Fruit fly (Drosophila melanogaster) whole organism, embryonic: ENCODE data around the gene CG14881.

Experiments used
- Asciz ChIP-seq: fragments of 200-800 bp; sonication (Bioruptor generic); optimal IDR thresholded peaks from 2 replicates; lab custom pipeline; 2017; ENCODE audit warnings: missing biosample characterization, mild to moderate bottlenecking, missing genetic modification characterization, missing genetic modification reagents
- Atf-2 ChIP-seq: fragments of 200-800 bp; sonication (Bioruptor generic); optimal IDR thresholded peaks from 2 replicates; lab custom pipeline; 2016; ENCODE audit warnings: missing biosample characterization, missing genetic modification characterization
- B-H1 ChIP-seq: fragments of 200-800 bp; sonication (Bioruptor generic); IDR thresholded peaks from 3 replicates; pipeline ENCODE4 v1.3.6; 2022; ENCODE audit warnings: missing biosample characterization, missing genetic modification characterization
- CG1024 ChIP-seq: fragments of 200-800 bp; sonication (Bioruptor generic); IDR thresholded peaks from 2 replicates; pipeline ENCODE4 v1.3.6; 2022; ENCODE audit warnings: missing biosample characterization, missing genetic modification characterization
- CG10979 ChIP-seq: fragments of 200-800 bp; sonication (Bioruptor generic); optimal IDR thresholded peaks from 2 replicates; lab custom pipeline; 2018; ENCODE audit warnings: missing biosample characterization, mild to moderate bottlenecking, missing genetic modification characterization, moderate library complexity
- CG11247 ChIP-seq: fragments of 200-800 bp; sonication (Bioruptor generic); IDR thresholded peaks from 2 replicates; pipeline ENCODE4 v1.3.6; 2022; ENCODE audit warnings: missing biosample characterization, missing genetic modification characterization
- CG12236 ChIP-seq: fragments of 200-800 bp; sonication (Bioruptor generic); optimal IDR thresholded peaks from 2 replicates; lab custom pipeline; 2016; ENCODE audit warnings: missing biosample characterization, missing genetic modification characterization
- CG1233 ChIP-seq: fragments of 200-800 bp; sonication (Bioruptor generic); optimal IDR thresholded peaks from 4 replicates; lab custom pipeline; 2018; ENCODE audit warnings: missing biosample characterization, mild to moderate bottlenecking, missing genetic modification characterization
- CG12769 ChIP-seq: fragments of 200-800 bp; sonication (Bioruptor generic); optimal IDR thresholded peaks from 2 replicates; lab custom pipeline; 2019; ENCODE audit warnings: missing biosample characterization, mild to moderate bottlenecking, missing genetic modification characterization, moderate library complexity
- CG13123 ChIP-seq: fragments of 200-800 bp; sonication (Bioruptor generic); optimal IDR thresholded peaks from 2 replicates; lab custom pipeline; 2016; ENCODE audit warnings: missing biosample characterization, missing genetic modification characterization
- CG17359 ChIP-seq: fragments of 200-800 bp; sonication (Bioruptor generic); optimal IDR thresholded peaks from 3 replicates; lab custom pipeline; 2018; ENCODE audit warnings: missing biosample characterization, mild to moderate bottlenecking, missing genetic modification characterization, moderate library complexity
- CG2129 ChIP-seq: fragments of 200-800 bp; sonication (Bioruptor generic); IDR thresholded peaks from 2 replicates; pipeline ENCODE4 v1.3.6; 2022; ENCODE audit warnings: missing biosample characterization, missing genetic modification characterization; ENCODE audit not compliant: partially characterized antibody
- CG2678 ChIP-seq: fragments of 200-800 bp; sonication (Bioruptor generic); optimal IDR thresholded peaks from 3 replicates; lab custom pipeline; 2019; ENCODE audit warnings: missing biosample characterization, mild to moderate bottlenecking, missing genetic modification characterization, moderate library complexity
- CG34224 ChIP-seq: fragments of 200-800 bp; sonication (Bioruptor generic); IDR thresholded peaks from 3 replicates; pipeline ENCODE4 v1.3.6; 2022; ENCODE audit warnings: missing biosample characterization, missing genetic modification characterization; ENCODE audit not compliant: partially characterized antibody
- CG4360 ChIP-seq: fragments of 200-800 bp; sonication (Bioruptor generic); IDR thresholded peaks from 2 replicates; pipeline ENCODE4 v1.3.6; 2022; ENCODE audit warnings: missing biosample characterization, missing genetic modification characterization
- CG7357 ChIP-seq: fragments of 200-800 bp; sonication (Bioruptor generic); IDR thresholded peaks from 3 replicates; pipeline ENCODE4 v1.3.6; 2022; ENCODE audit warnings: missing biosample characterization, missing genetic modification characterization
- CG8924 ChIP-seq: fragments of 200-800 bp; optimal IDR thresholded peaks from 3 replicates; lab custom pipeline; 2019; ENCODE audit warnings: missing biosample characterization, mild to moderate bottlenecking, missing genetic modification characterization, moderate library complexity
- CG9437 ChIP-seq: fragments of 200-800 bp; sonication (Bioruptor generic); optimal IDR thresholded peaks from 2 replicates; lab custom pipeline; 2018; ENCODE audit warnings: missing biosample characterization, mild to moderate bottlenecking, missing genetic modification characterization
- CG9817 ChIP-seq: fragments of 200-800 bp; sonication (Bioruptor generic); optimal IDR thresholded peaks from 2 replicates; lab custom pipeline; 2018; ENCODE audit warnings: missing biosample characterization, mild to moderate bottlenecking, missing genetic modification characterization, moderate library complexity
- CG9876 ChIP-seq: fragments of 200-800 bp; sonication (Bioruptor generic); optimal IDR thresholded peaks from 2 replicates; lab custom pipeline; 2016; ENCODE audit warnings: missing biosample characterization, missing genetic modification characterization
- Dll ChIP-seq: fragments of 200-800 bp; sonication (Bioruptor generic); IDR thresholded peaks from 4 replicates; pipeline ENCODE4 v1.3.6; 2022; ENCODE audit warnings: missing biosample characterization, missing genetic modification characterization; ENCODE audit not compliant: partially characterized antibody
- Fer3 ChIP-seq: fragments of 200-800 bp; sonication (Bioruptor generic); optimal IDR thresholded peaks from 2 replicates; lab custom pipeline; 2018; ENCODE audit warnings: missing biosample characterization, mild to moderate bottlenecking, missing genetic modification characterization, moderate library complexity
- GATAe ChIP-seq: fragments of 200-800 bp; sonication (Bioruptor generic); conservative IDR thresholded peaks from 2 replicates; pipeline ENCODE4 v1.3.6; 2022; ENCODE audit warnings: missing biosample characterization, missing genetic modification characterization
- Jarid2 ChIP-seq: fragments of 200-800 bp; sonication (Bioruptor generic); optimal IDR thresholded peaks from 3 replicates; lab custom pipeline; 2017; ENCODE audit warnings: mild to moderate bottlenecking, missing biosample characterization, missing genetic modification reagents, missing genetic modification characterization
- Lpt ChIP-seq: fragments of >200 bp; optimal IDR thresholded peaks from 2 replicates; lab custom pipeline; 2018; ENCODE audit warnings: missing biosample characterization, missing genetic modification characterization
- Opbp ChIP-seq: fragments of 200-800 bp; sonication (Bioruptor generic); IDR thresholded peaks from 3 replicates; pipeline ENCODE4 v1.3.6; 2022; ENCODE audit warnings: missing biosample characterization, missing genetic modification characterization; ENCODE audit not compliant: partially characterized antibody
- Pdp1 ChIP-seq, 2 experiments: fragments of 200-800 bp; sonication (Bioruptor generic); optimal IDR thresholded peaks; 3 replicates each; lab custom pipeline; 2016; ENCODE audit warnings: missing biosample characterization in 2 of 2, missing genetic modification characterization in 2 of 2, mild to moderate bottlenecking in 1 of 2, moderate library complexity in 1 of 2
- Sin3A ChIP-seq: fragments of >200 bp; optimal IDR thresholded peaks from 2 replicates; lab custom pipeline; 2018
- Six4 ChIP-seq: fragments of 200-800 bp; sonication (Bioruptor generic); optimal IDR thresholded peaks from 2 replicates; lab custom pipeline; 2016; ENCODE audit warnings: missing biosample characterization, missing genetic modification characterization
- ash1 ChIP-seq: fragments of 200-800 bp; sonication (Bioruptor generic); optimal IDR thresholded peaks from 2 replicates; lab custom pipeline; 2018; ENCODE audit warnings: missing biosample characterization, mild to moderate bottlenecking, missing genetic modification characterization
- chinmo ChIP-seq: fragments of 200-800 bp; sonication (Bioruptor generic); IDR thresholded peaks from 4 replicates; pipeline ENCODE4 v1.3.6; 2022; ENCODE audit warnings: missing biosample characterization, missing genetic modification characterization; ENCODE audit not compliant: partially characterized antibody
- ci ChIP-seq: fragments of 200-800 bp; sonication (Bioruptor generic); IDR thresholded peaks from 3 replicates; pipeline ENCODE4 v1.3.6; 2022; ENCODE audit warnings: missing biosample characterization, missing genetic modification characterization
- crp ChIP-seq, 2 experiments: fragments of 200-800 bp; sonication (Bioruptor generic); optimal IDR thresholded peaks; 2 replicates in 1 of 2; 3 replicates in 1 of 2; lab custom pipeline; 2017; ENCODE audit warnings: missing biosample characterization in 2 of 2, missing genetic modification characterization in 2 of 2, mild to moderate bottlenecking in 1 of 2, moderate library complexity in 1 of 2
- ewg ChIP-seq: fragments of 200-800 bp; sonication (Bioruptor generic); optimal IDR thresholded peaks from 3 replicates; lab custom pipeline; 2017; ENCODE audit warnings: mild to moderate bottlenecking, missing biosample characterization, missing genetic modification reagents, missing genetic modification characterization
- fd64A ChIP-seq: fragments of 200-800 bp; sonication (Bioruptor generic); optimal IDR thresholded peaks from 3 replicates; lab custom pipeline; 2018; ENCODE audit warnings: missing biosample characterization, mild to moderate bottlenecking, missing genetic modification characterization
- grau ChIP-seq: fragments of 200-800 bp; optimal IDR thresholded peaks from 3 replicates; lab custom pipeline; 2019; ENCODE audit warnings: missing biosample characterization, mild to moderate bottlenecking, missing genetic modification characterization, moderate library complexity
- grn ChIP-seq: fragments of 200-800 bp; sonication (Bioruptor generic); optimal IDR thresholded peaks from 3 replicates; lab custom pipeline; 2017; ENCODE audit warnings: missing biosample characterization, missing genetic modification characterization
- kni ChIP-seq: fragments of 200-800 bp; sonication (Bioruptor generic); optimal IDR thresholded peaks from 3 replicates; lab custom pipeline; 2017; ENCODE audit warnings: mild to moderate bottlenecking, missing biosample characterization, missing genetic modification reagents, missing genetic modification characterization
- lola ChIP-seq, 3 experiments: fragments of >200 bp in 2 of 3; fragments of 200-800 bp in 1 of 3; sonication (Bioruptor generic) in 1 of 3; optimal IDR thresholded peaks; 2 replicates each; lab custom pipeline; 2017 to 2019; ENCODE audit warnings: missing biosample characterization in 3 of 3, missing genetic modification characterization in 3 of 3, mild to moderate bottlenecking in 1 of 3, moderate library complexity in 1 of 3
- nmo ChIP-seq: fragments of 200-800 bp; sonication (Bioruptor generic); optimal IDR thresholded peaks from 2 replicates; lab custom pipeline; 2018; ENCODE audit warnings: missing biosample characterization, mild to moderate bottlenecking, missing genetic modification characterization, moderate library complexity
- pros ChIP-seq: fragments of 200-800 bp; sonication (Bioruptor generic); optimal IDR thresholded peaks from 3 replicates; lab custom pipeline; 2019; ENCODE audit warnings: missing biosample characterization, mild to moderate bottlenecking, missing genetic modification characterization, moderate library complexity
- run ChIP-seq: fragments of 200-800 bp; sonication (Bioruptor generic); optimal IDR thresholded peaks from 3 replicates; lab custom pipeline; 2018; ENCODE audit warnings: missing biosample characterization, mild to moderate bottlenecking, missing genetic modification characterization
- sqz ChIP-seq: fragments of 200-800 bp; sonication (Bioruptor generic); optimal IDR thresholded peaks from 3 replicates; lab custom pipeline; 2018; ENCODE audit warnings: missing biosample characterization, mild to moderate bottlenecking, missing genetic modification characterization
- stwl ChIP-seq: fragments of 200-800 bp; sonication (Bioruptor generic); optimal IDR thresholded peaks from 3 replicates; lab custom pipeline; 2018; ENCODE audit warnings: missing biosample characterization, mild to moderate bottlenecking, missing genetic modification characterization, moderate library complexity
- tna ChIP-seq: fragments of 200-800 bp; sonication (Bioruptor generic); IDR thresholded peaks from 2 replicates; pipeline ENCODE4 v1.3.6; 2022; ENCODE audit warnings: missing biosample characterization, missing genetic modification characterization; ENCODE audit not compliant: partially characterized antibody
- tx ChIP-seq: fragments of 200-800 bp; sonication (Bioruptor generic); optimal IDR thresholded peaks from 2 replicates; lab custom pipeline; 2016; ENCODE audit warnings: missing biosample characterization, missing genetic modification characterization
- zen2 ChIP-seq: fragments of 200-800 bp; sonication (Bioruptor generic); IDR thresholded peaks from 3 replicates; pipeline ENCODE4 v1.3.6; 2022; ENCODE audit warnings: missing biosample characterization, missing genetic modification characterization; ENCODE audit not compliant: partially characterized antibody
- zf30C ChIP-seq: fragments of 200-800 bp; sonication (Bioruptor generic); optimal IDR thresholded peaks from 3 replicates; lab custom pipeline; 2018; ENCODE audit warnings: missing biosample characterization, mild to moderate bottlenecking, missing genetic modification characterization
- zfh2 ChIP-seq: fragments of 200-800 bp; sonication (Bioruptor generic); optimal IDR thresholded peaks from 2 replicates; lab custom pipeline; 2016; ENCODE audit warnings: missing biosample characterization, missing genetic modification characterization

The CG14881 gene

DNA sequence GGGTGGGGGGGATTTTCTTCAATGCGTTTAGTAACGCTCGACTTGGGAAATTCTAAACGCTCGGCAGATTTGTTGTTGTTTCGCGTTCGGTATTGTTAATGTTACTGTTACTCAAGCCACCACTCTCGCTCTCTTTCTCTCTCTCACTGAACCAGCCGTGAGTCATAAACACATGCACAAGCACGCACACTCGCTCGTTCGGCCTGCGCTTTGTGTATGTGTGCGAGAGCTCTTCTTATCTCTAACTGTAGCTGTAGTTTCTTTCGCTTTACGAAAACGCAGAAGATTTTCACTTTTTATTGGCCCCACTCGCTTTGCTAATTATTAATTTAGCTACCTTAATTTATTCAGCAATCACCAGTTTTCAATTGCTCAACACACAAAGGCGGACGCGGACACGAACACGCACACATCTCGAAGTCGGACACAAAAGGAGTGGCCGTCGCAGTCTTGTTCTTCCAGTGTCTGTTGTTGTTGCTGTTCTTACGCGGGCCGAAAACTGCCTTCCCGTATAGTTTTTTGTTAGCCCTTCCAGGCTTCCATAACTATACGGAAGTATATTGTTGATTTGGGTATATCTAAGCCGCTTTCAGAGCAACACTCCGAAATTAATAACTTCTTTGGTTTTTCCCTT lies 18.4 kb downstream of the CG14881 start (continued):
- TF ChIP-seq CG10979 (tag; lab: Kevin White, UChicago) (no peak), nmo (GFP tag; lab: Kevin White, UChicago) (no peak), CG13123 (GFP tag; lab: Kevin White, UChicago) (no peak), CG8924 (tag; lab: Kevin White, UChicago) (peak; percentile 13), ewg (GFP tag; lab: Kevin White, UChicago) (peak; percentile 0), stwl (tag; lab: Kevin White, UChicago) (no peak), tna (GFP tag; lab: Robert Waterston, UW) (no peak), pros (GFP tag; lab: Kevin White, UChicago) (peak; percentile 97), CG11247 (no peak), Fer3 (tag; lab: Kevin White, UChicago) (no peak), chinmo (GFP tag; lab: Robert Waterston, UW) (peak; percentile 90; the same call in 3 of the 4 replicates), Atf-2 (GFP tag; lab: Kevin White, UChicago) (no peak), zen2 (GFP tag; lab: Robert Waterston, UW) (no peak), Opbp (GFP tag; lab: Robert Waterston, UW) (no peak), Lpt (GFP tag; lab: Kevin White, UChicago) (no peak), kni (GFP tag; lab: Kevin White, UChicago) (peak; percentile 8), Dll (peak; percentile 34; the same call in 1 of the 4 replicates), grn (peak; percentile 16), ci (GFP tag; lab: Robert Waterston, UW) (0 out of 3 replicates have a peak, but pooled peaks have one; percentile 13), CG1233 (no peak), CG7357 (no peak), CG12236 (GFP tag; lab: Kevin White, UChicago) (no peak), zf30C (GFP tag; lab: Kevin White, UChicago) (no peak), ash1 (no peak), CG1024 (no peak), Asciz (GFP tag; lab: Kevin White, UChicago) (no peak), CG34224 (GFP tag; lab: Robert Waterston, UW) (peak; percentile 19; the same call in 2 of the 3 replicates), Six4 (GFP tag; lab: Kevin White, UChicago) (no peak), B-H1 (GFP tag; lab: Robert Waterston, UW) (no peak), Sin3A (peak; percentile 31), CG4360 (GFP tag; lab: Robert Waterston, UW) (peak; percentile 79), CG12769 (no peak), Jarid2 (GFP tag; lab: Kevin White, UChicago) (no peak), grau (tag; lab: Kevin White, UChicago) (no peak), CG17359 (tag; lab: Kevin White, UChicago) (no peak), CG9876 (no peak), sqz (GFP tag; lab: Kevin White, UChicago) (no peak), zfh2 (no peak), lola (GFP tag; optimal IDR thresholded peaks at IDR 0.05; lab: Kevin White, UChicago) (no peak), CG9437 (GFP tag; lab: Kevin White, UChicago) (no peak), CG2678 (tag; lab: Kevin White, UChicago) (no peak), fd64A (GFP tag; lab: Kevin White, UChicago) (no peak), CG9817 (tag; lab: Kevin White, UChicago) (no peak), GATAe (GFP tag; lab: Robert Waterston, UW) (no peak), run (tag; lab: Kevin White, UChicago) (no peak), tx (GFP tag; lab: Kevin White, UChicago) (no peak), Pdp1 (GFP tag; optimal IDR thresholded peaks at IDR 0.05; lab: Kevin White, UChicago) (peak in 1 of 2 experiments; percentile 56), crp (GFP tag; optimal IDR thresholded peaks at IDR 0.05; lab: Kevin White, UChicago) (no peak), CG2129 (GFP tag; lab: Robert Waterston, UW) (no peak)
